Fruit fly (Drosophila melanogaster) whole organism, embryonic: ENCODE data around the gene CG14270.

Source experiments
- CG10543 ChIP-seq: fragments of 200-800 bp; sonication (Bioruptor generic); optimal IDR thresholded peaks from 3 replicates; lab custom pipeline; 2017; ENCODE audit warnings: missing biosample characterization, mild to moderate bottlenecking, missing genetic modification characterization, moderate library complexity
- CG11456 ChIP-seq: fragments of 200-800 bp; sonication (Bioruptor generic); IDR thresholded peaks from 3 replicates; pipeline ENCODE4 v1.3.6; 2022; ENCODE audit warnings: missing biosample characterization, missing genetic modification characterization
- CG13894 ChIP-seq: fragments of 200-800 bp; sonication (Bioruptor generic); optimal IDR thresholded peaks from 3 replicates; lab custom pipeline; 2018; ENCODE audit warnings: missing biosample characterization, mild to moderate bottlenecking, missing genetic modification characterization, moderate library complexity
- CG14050 ChIP-seq: fragments of 200-800 bp; sonication (Bioruptor generic); IDR thresholded peaks from 3 replicates; pipeline ENCODE4 v1.3.6; 2022; ENCODE audit warnings: missing biosample characterization, missing genetic modification characterization
- CG15696 ChIP-seq: fragments of 200-800 bp; sonication (Bioruptor generic); optimal IDR thresholded peaks from 2 replicates; lab custom pipeline; 2019; ENCODE audit warnings: missing biosample characterization, mild to moderate bottlenecking, missing genetic modification characterization, moderate library complexity
- CG16813 ChIP-seq: fragments of 200-800 bp; sonication (Bioruptor generic); IDR thresholded peaks from 3 replicates; pipeline ENCODE4 v1.3.6; 2022; ENCODE audit warnings: missing biosample characterization, missing genetic modification characterization; ENCODE audit not compliant: partially characterized antibody
- CG2120 ChIP-seq: fragments of 200-800 bp; sonication (Bioruptor generic); optimal IDR thresholded peaks from 3 replicates; lab custom pipeline; 2016; ENCODE audit warnings: missing biosample characterization, missing genetic modification characterization
- CG2889 ChIP-seq: fragments of 200-800 bp; sonication (Bioruptor generic); IDR thresholded peaks from 3 replicates; pipeline ENCODE4 v1.3.6; 2022; ENCODE audit warnings: missing biosample characterization, missing genetic modification characterization
- CG32532 ChIP-seq: fragments of 200-800 bp; sonication (Bioruptor generic); IDR thresholded peaks from 2 replicates; pipeline ENCODE4 v1.3.6; 2022; ENCODE audit warnings: missing biosample characterization, missing genetic modification characterization
- CG3281 ChIP-seq: fragments of 200-800 bp; sonication (Bioruptor generic); optimal IDR thresholded peaks from 3 replicates; lab custom pipeline; 2017; ENCODE audit warnings: missing biosample characterization, mild to moderate bottlenecking, missing genetic modification characterization
- Chrac-16 ChIP-seq: fragments of 200-800 bp; sonication (Bioruptor generic); optimal IDR thresholded peaks from 3 replicates; lab custom pipeline; 2016; ENCODE audit warnings: missing biosample characterization, missing genetic modification characterization
- Dip3 ChIP-seq: fragments of 200-800 bp; sonication (Bioruptor generic); optimal IDR thresholded peaks from 3 replicates; lab custom pipeline; 2016; ENCODE audit warnings: missing biosample characterization, missing genetic modification characterization
- Drgx ChIP-seq: fragments of 200-800 bp; sonication (Bioruptor generic); IDR thresholded peaks from 2 replicates; pipeline ENCODE4 v1.3.6; 2022; ENCODE audit warnings: missing biosample characterization, missing genetic modification characterization
- Elba2 ChIP-seq: fragments of 200-800 bp; sonication (Bioruptor generic); optimal IDR thresholded peaks from 3 replicates; lab custom pipeline; 2016; ENCODE audit warnings: missing biosample characterization, missing genetic modification characterization
- Ets65A ChIP-seq: fragments of 200-800 bp; sonication (Bioruptor generic); peaks from one replicate; lab custom pipeline; 2016; ENCODE audit warnings: missing biosample characterization, missing genetic modification characterization
- HmgZ ChIP-seq: fragments of 200-800 bp; sonication (Bioruptor generic); optimal IDR thresholded peaks from 2 replicates; lab custom pipeline; 2018; ENCODE audit warnings: missing biosample characterization, mild to moderate bottlenecking, missing genetic modification characterization
- Hmr ChIP-seq: fragments of 200-800 bp; sonication (Bioruptor generic); optimal IDR thresholded peaks from 3 replicates; lab custom pipeline; 2017; ENCODE audit warnings: mild to moderate bottlenecking, missing biosample characterization, missing genetic modification reagents, missing genetic modification characterization
- Hr39 ChIP-seq: fragments of >200 bp; optimal IDR thresholded peaks from 2 replicates; lab custom pipeline; 2017
- Hsf ChIP-seq: fragments of 200-800 bp; sonication (Bioruptor generic); optimal IDR thresholded peaks from 3 replicates; lab custom pipeline; 2016; ENCODE audit warnings: missing biosample characterization, missing genetic modification characterization
- MESR4 ChIP-seq: fragments of 200-800 bp; sonication (Bioruptor generic); optimal IDR thresholded peaks from 2 replicates; lab custom pipeline; 2018; ENCODE audit warnings: missing biosample characterization, mild to moderate bottlenecking, missing genetic modification characterization, moderate library complexity
- Mad ChIP-seq: fragments of 200-800 bp; sonication (Bioruptor generic); optimal IDR thresholded peaks from 2 replicates; lab custom pipeline; 2016; ENCODE audit warnings: missing biosample characterization, missing genetic modification characterization
- Med ChIP-seq: fragments of 200-800 bp; sonication (Bioruptor generic); peaks from one replicate; lab custom pipeline; 2016; ENCODE audit warnings: missing biosample characterization, missing genetic modification characterization, mild to moderate bottlenecking, inconsistent platforms, moderate library complexity
- NC2α ChIP-seq: fragments of 200-800 bp; sonication (Bioruptor generic); optimal IDR thresholded peaks from 2 replicates; lab custom pipeline; 2016; ENCODE audit warnings: missing biosample characterization, missing genetic modification characterization
- Pdp1 ChIP-seq, 2 experiments: fragments of 200-800 bp; sonication (Bioruptor generic); optimal IDR thresholded peaks; 3 replicates each; lab custom pipeline; 2016; ENCODE audit warnings: missing biosample characterization in 2 of 2, missing genetic modification characterization in 2 of 2, mild to moderate bottlenecking in 1 of 2, moderate library complexity in 1 of 2
- Rx ChIP-seq: fragments of 200-800 bp; sonication (Bioruptor generic); IDR thresholded peaks from 2 replicates; pipeline ENCODE4 v1.3.6; 2022; ENCODE audit warnings: missing biosample characterization, missing genetic modification characterization
- Sox102F ChIP-seq: fragments of 200-800 bp; sonication (Bioruptor generic); optimal IDR thresholded peaks from 2 replicates; lab custom pipeline; 2018; ENCODE audit warnings: missing biosample characterization, mild to moderate bottlenecking, missing genetic modification characterization, moderate library complexity
- al ChIP-seq: fragments of 200-800 bp; sonication (Bioruptor generic); IDR thresholded peaks from 2 replicates; pipeline ENCODE4 v1.3.6; 2022; ENCODE audit warnings: missing biosample characterization, missing genetic modification characterization
- danr ChIP-seq: fragments of 200-800 bp; sonication (Bioruptor generic); IDR thresholded peaks from 2 replicates; pipeline ENCODE4 v1.3.6; 2022; ENCODE audit warnings: missing biosample characterization, missing genetic modification characterization
- gem ChIP-seq: fragments of 200-800 bp; sonication (Bioruptor generic); optimal IDR thresholded peaks from 2 replicates; lab custom pipeline; 2019; ENCODE audit warnings: missing biosample characterization, mild to moderate bottlenecking, missing genetic modification characterization, moderate library complexity
- grau ChIP-seq: fragments of 200-800 bp; optimal IDR thresholded peaks from 3 replicates; lab custom pipeline; 2019; ENCODE audit warnings: missing biosample characterization, mild to moderate bottlenecking, missing genetic modification characterization, moderate library complexity
- gro ChIP-seq: fragments of 200-800 bp; sonication (Bioruptor generic); optimal IDR thresholded peaks from 2 replicates; lab custom pipeline; 2016; ENCODE audit warnings: missing biosample characterization, missing genetic modification characterization
- hkb ChIP-seq, 2 experiments: fragments of 200-800 bp in 1 of 2; fragments of >200 bp in 1 of 2; sonication (Bioruptor generic) in 1 of 2; IDR thresholded peaks in 1 of 2; optimal IDR thresholded peaks in 1 of 2; 2 replicates each; pipeline versions ENCODE4 v1.3.6 to Lab custom; 2017 to 2022; ENCODE audit warnings: missing biosample characterization in 1 of 2, missing genetic modification characterization in 1 of 2
- insv ChIP-seq, 2 experiments: fragments of 200-800 bp; sonication (Bioruptor generic); optimal IDR thresholded peaks; 3 replicates each; lab custom pipeline; 2016 to 2018; ENCODE audit warnings: missing biosample characterization in 2 of 2, missing genetic modification characterization in 2 of 2
- knrl ChIP-seq: fragments of 200-800 bp; sonication (Bioruptor generic); IDR thresholded peaks from 3 replicates; pipeline ENCODE4 v1.3.6; 2022; ENCODE audit warnings: missing biosample characterization, missing genetic modification characterization; ENCODE audit not compliant: partially characterized antibody
- lmd ChIP-seq: fragments of 200-800 bp; sonication (Bioruptor generic); IDR thresholded peaks from 2 replicates; pipeline ENCODE4 v1.3.6; 2022; ENCODE audit warnings: missing biosample characterization, missing genetic modification characterization
- row ChIP-seq: fragments of 200-800 bp; sonication (Bioruptor generic); IDR thresholded peaks from 3 replicates; pipeline ENCODE4 v1.3.6; 2022; ENCODE audit warnings: missing biosample characterization, missing genetic modification characterization
- sens ChIP-seq: fragments of 200-800 bp; sonication (Bioruptor generic); peaks from one replicate; lab custom pipeline; 2016; ENCODE audit warnings: missing biosample characterization, missing genetic modification characterization
- slbo ChIP-seq: fragments of 200-800 bp; sonication (Bioruptor generic); IDR thresholded peaks from 2 replicates; pipeline ENCODE4 v1.3.6; 2022; ENCODE audit warnings: missing biosample characterization, missing genetic modification characterization
- sob ChIP-seq: fragments of 200-800 bp; sonication (Bioruptor generic); IDR thresholded peaks from 2 replicates; pipeline ENCODE4 v1.3.6; 2022; ENCODE audit warnings: missing biosample characterization, missing genetic modification characterization
- tup ChIP-seq: fragments of 200-800 bp; sonication (Bioruptor generic); optimal IDR thresholded peaks from 2 replicates; lab custom pipeline; 2016; ENCODE audit warnings: missing biosample characterization, mild to moderate bottlenecking, missing genetic modification characterization, moderate library complexity

CG14270 gene

DNA sequence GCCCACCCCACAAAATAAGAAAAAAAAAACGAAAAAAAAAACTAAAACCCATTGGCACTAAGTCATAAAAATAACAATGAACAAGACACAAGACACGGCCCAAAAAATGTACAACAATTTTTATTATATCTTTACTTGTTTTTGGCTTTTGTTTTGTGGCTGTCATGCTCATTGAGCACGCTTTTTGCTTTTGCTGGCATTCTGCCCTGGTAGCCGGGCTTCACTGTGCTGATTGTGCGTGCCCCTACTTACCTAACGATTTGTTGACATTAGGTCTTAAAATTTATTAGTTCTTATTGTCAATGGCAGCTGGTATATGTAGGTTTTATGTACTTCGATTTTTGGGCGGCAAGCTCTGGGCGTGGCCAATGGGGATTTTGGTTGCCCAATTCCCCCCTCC lies 26.7 kb downstream of the CG14270 start:
- TF ChIP-seq CG14050 (no peak), CG15696 (no peak), CG10543 (GFP tag; lab: Kevin White, UChicago) (no peak), CG3281 (GFP tag; lab: Kevin White, UChicago) (no peak), Ets65A (GFP tag; lab: Kevin White, UChicago) (peak; percentile 68), Mad (GFP tag; lab: Kevin White, UChicago) (no peak), CG11456 (GFP tag; lab: Robert Waterston, UW) (no peak), danr (no peak), MESR4 (GFP tag; lab: Kevin White, UChicago) (no peak), CG16813 (GFP tag; lab: Robert Waterston, UW) (no peak), slbo (GFP tag; lab: Robert Waterston, UW) (peak; percentile 40), lmd (GFP tag; lab: Robert Waterston, UW) (peak; percentile 19; the same call in 1 of the 2 replicates), Rx (GFP tag; lab: Robert Waterston, UW) (no peak), HmgZ (no peak), Med (GFP tag; lab: Kevin White, UChicago) (peak; percentile 21), hkb (optimal IDR thresholded peaks at IDR 0.05; lab: Kevin White, UChicago) (no peak), hkb (GFP tag; IDR thresholded peaks at IDR 0.05; lab: Robert Waterston, UW) (0 out of 2 replicates have a peak, but pooled peaks have one; percentile 29), Hmr (GFP tag; lab: Kevin White, UChicago) (no peak), Pdp1 (GFP tag; optimal IDR thresholded peaks at IDR 0.05; lab: Kevin White, UChicago) (peak in 1 of 2 experiments; percentile 23), grau (tag; lab: Kevin White, UChicago) (peak; percentile 63), row (GFP tag; lab: Robert Waterston, UW) (peak; percentile 39; the same call in 2 of the 3 replicates)
- TF ChIP-seq, all 482 proteins: peak for 8

DNA sequence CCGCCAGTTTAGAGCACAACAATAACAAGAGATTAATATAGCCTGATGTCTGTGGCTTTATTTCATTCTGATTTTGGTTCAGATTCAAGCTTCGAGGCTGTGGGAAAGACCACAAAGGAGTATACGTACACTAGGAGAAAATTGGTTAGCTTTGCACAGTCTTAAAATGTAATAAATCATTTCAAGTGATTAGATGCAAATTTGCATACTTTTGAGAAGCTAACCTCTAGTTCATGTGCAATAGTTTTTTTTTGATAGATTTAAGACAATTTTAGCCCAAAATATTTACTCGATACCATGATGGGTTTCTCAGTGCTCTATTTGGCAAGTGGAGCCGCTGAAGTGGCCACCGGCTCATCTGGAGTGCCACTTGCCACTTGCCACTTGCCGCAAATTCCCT lies 27.7 kb downstream of the CG14270 start:
- TF ChIP-seq insv (GFP tag; optimal IDR thresholded peaks at IDR 0.05; lab: Kevin White, UChicago), result no peak
- peak; percentile 2 for TF ChIP-seq Sox102F (GFP tag; lab: Kevin White, UChicago)
- TF ChIP-seq knrl, result no peak
- TF ChIP-seq slbo (GFP tag; lab: Robert Waterston, UW), result peak; percentile 53
- TF ChIP-seq NC2α (GFP tag; lab: Kevin White, UChicago), result no peak
- no peak for TF ChIP-seq tup (GFP tag; lab: Kevin White, UChicago)
- TF ChIP-seq lmd (GFP tag; lab: Robert Waterston, UW), result peak; percentile 25; the same call in 1 of the 2 replicates
- TF ChIP-seq sens, result peak; percentile 73
- peak; percentile 54 for TF ChIP-seq Drgx (GFP tag; lab: Robert Waterston, UW)
- no peak for TF ChIP-seq Hr39 (lab: Kevin White, UChicago)
- TF ChIP-seq Chrac-16 (GFP tag; lab: Kevin White, UChicago), result no peak
- TF ChIP-seq Elba2 (GFP tag; lab: Kevin White, UChicago), result no peak
- peak; percentile 27 for TF ChIP-seq CG13894 (tag; lab: Kevin White, UChicago)
- TF ChIP-seq CG2120 (GFP tag; lab: Kevin White, UChicago), result peak; percentile 16
- no peak for TF ChIP-seq sob (GFP tag; lab: Robert Waterston, UW)
- 0 out of 2 replicates have a peak, but pooled peaks have one; percentile 10 for TF ChIP-seq al (GFP tag; lab: Robert Waterston, UW)
- peak; percentile 43 for TF ChIP-seq Med (GFP tag; lab: Kevin White, UChicago)
- no peak for TF ChIP-seq Dip3
- peak; percentile 5 for TF ChIP-seq Hsf (GFP tag; lab: Kevin White, UChicago)
- TF ChIP-seq CG32532 (GFP tag; lab: Robert Waterston, UW), result peak; percentile 25; the same call in 1 of the 2 replicates
- TF ChIP-seq gro, result no peak
- peak; percentile 15 for TF ChIP-seq gem (tag; lab: Kevin White, UChicago)
- no peak for TF ChIP-seq CG2889 (GFP tag; lab: Robert Waterston, UW)
